Fruit fly (Drosophila melanogaster): ENCODE results near the gene Mur29B.

Mur29B gene

dm6 chr2L:8362273-8362954, 10.4 kb downstream of the Mur29B start, which contains the start of gene CG7627 (continued):
- TF ChIP-seq crc (GFP tag; optimal IDR thresholded peaks at IDR 0.05) (peak; percentile 68), CG4707 (GFP tag; optimal IDR thresholded peaks at IDR 0.05) (peak; percentile 37), otp (GFP tag; IDR thresholded peaks at IDR 0.05) (0 out of 3 replicates have a peak, but pooled peaks have one; percentile 59), Bteb2 (GFP tag; optimal IDR thresholded peaks at IDR 0.05) (peak; percentile 10), CG10147 (GFP tag; optimal IDR thresholded peaks at IDR 0.05) (peak; percentile 21), H15 (GFP tag; IDR thresholded peaks at IDR 0.05) (no peak; the same call in 2 of the 3 replicates), vnd (GFP tag; IDR thresholded peaks at IDR 0.05; ENCODE audit: partially characterized antibody) (no peak), Vsx1 (GFP tag; optimal IDR thresholded peaks at IDR 0.05) (peak; percentile 19), Med (GFP tag) (peak; percentile 97), CG13894 (tag; optimal IDR thresholded peaks at IDR 0.05) (peak; percentile 75), fu2 (GFP tag; optimal IDR thresholded peaks at IDR 0.05) (peak; percentile 77), nerfin-1 (tag; optimal IDR thresholded peaks at IDR 0.05) (peak; percentile 17), pb (GFP tag; optimal IDR thresholded peaks at IDR 0.05) (peak; percentile 67), CG7928 (GFP tag; optimal IDR thresholded peaks at IDR 0.05) (peak; percentile 49), CG15696 (tag; optimal IDR thresholded peaks at IDR 0.05) (peak; percentile 65), Dad (GFP tag; optimal IDR thresholded peaks at IDR 0.05) (peak; percentile 61), scrt (GFP tag; optimal IDR thresholded peaks at IDR 0.05) (peak; percentile 51), hth (optimal IDR thresholded peaks at IDR 0.05) (no peak), CG4424 (GFP tag; optimal IDR thresholded peaks at IDR 0.05) (peak; percentile 82), NFAT (GFP tag; IDR thresholded peaks at IDR 0.05) (peak; percentile 82), Six4 (GFP tag; optimal IDR thresholded peaks at IDR 0.05) (peak; percentile 59), CG11456 (GFP tag; IDR thresholded peaks at IDR 0.05) (peak; percentile 88), pum (GFP tag; optimal IDR thresholded peaks at IDR 0.05) (peak; percentile 63), gcm (GFP tag; optimal IDR thresholded peaks at IDR 0.05) (peak; percentile 48), Scr (GFP tag; IDR thresholded peaks at IDR 0.05; ENCODE audit: partially characterized antibody) (0 out of 2 replicates have a peak, but pooled peaks have one; percentile 26), dmrt11E (tag; optimal IDR thresholded peaks at IDR 0.05) (peak; percentile 62), CG4617 (GFP tag; optimal IDR thresholded peaks at IDR 0.05; ENCODE audit: borderline replicate concordance) (no peak), CG1024 (GFP tag; IDR thresholded peaks at IDR 0.05) (peak; percentile 46; the same call in 1 of the 2 replicates), CG9215 (GFP tag; IDR thresholded peaks at IDR 0.05) (peak; percentile 69), CG7745 (tag; optimal IDR thresholded peaks at IDR 0.05) (no peak), odd (GFP tag; optimal IDR thresholded peaks at IDR 0.05) (peak; percentile 51), Dip2 (GFP tag; IDR thresholded peaks at IDR 0.05) (no peak; the same call in 1 of the 2 replicates), CG12071 (GFP tag; optimal IDR thresholded peaks at IDR 0.05) (peak; percentile 32), CG2678 (tag; optimal IDR thresholded peaks at IDR 0.05) (peak; percentile 88), CG8089 (GFP tag; optimal IDR thresholded peaks at IDR 0.05) (peak; percentile 62), CG7556 (GFP tag; optimal IDR thresholded peaks at IDR 0.05) (peak; percentile 85), Lhr (GFP tag; optimal IDR thresholded peaks at IDR 0.05) (no peak), Stat92E (GFP tag; optimal IDR thresholded peaks at IDR 0.05) (no peak), CG4730 (GFP tag; IDR thresholded peaks at IDR 0.05) (peak; percentile 67), dimm (GFP tag; IDR thresholded peaks at IDR 0.05) (peak; percentile 70; the same call in 1 of the 2 replicates), tgo (GFP tag; IDR thresholded peaks at IDR 0.05) (peak; percentile 74), CG14050 (GFP tag; IDR thresholded peaks at IDR 0.05) (peak; percentile 52; the same call in 2 of the 3 replicates), shn (GFP tag; optimal IDR thresholded peaks at IDR 0.05) (peak; percentile 79), zen (tag; optimal IDR thresholded peaks at IDR 0.05) (peak; percentile 11), CG14860 (GFP tag; IDR thresholded peaks at IDR 0.05; ENCODE audit: partially characterized antibody) (no peak), fd3F (GFP tag; optimal IDR thresholded peaks at IDR 0.05) (peak; percentile 60), amos (GFP tag; IDR thresholded peaks at IDR 0.05; ENCODE audit: partially characterized antibody) (peak; percentile 27; the same call in 1 of the 2 replicates), CG2889 (GFP tag; IDR thresholded peaks at IDR 0.05) (peak; percentile 50; the same call in 1 of the 3 replicates)
